Worm (Caenorhabditis elegans) whole organism, early embryonic: Measurements from ENCODE around the gene fbxa-105.

Experiments used
- ama-1 ChIP-seq: fragments of 150-350 bp; optimal IDR thresholded peaks from 2 replicates; lab custom pipeline; 2014
- ceh-13 ChIP-seq: fragments of 200-800 bp; sonication (Bioruptor generic); optimal IDR thresholded peaks from 2 replicates; lab custom pipeline; 2018; ENCODE audit warnings: mild to moderate bottlenecking, missing genetic modification characterization, missing compliant biosample characterization
- ets-7 ChIP-seq: sonication (generic microtip); optimal IDR thresholded peaks from 2 replicates; lab custom pipeline; 2016; ENCODE audit warnings: missing genotype, missing genetic modification characterization, missing compliant biosample characterization
- flt-1 ChIP-seq: fragments of 200-800 bp; sonication (Bioruptor generic); IDR thresholded peaks from 2 replicates; pipeline ENCODE4 v1.3.6; 2022; ENCODE audit warnings: missing genetic modification characterization, missing compliant biosample characterization
- tbx-37 ChIP-seq: fragments of 200-800 bp; sonication (Bioruptor generic); conservative IDR thresholded peaks from 2 replicates; pipeline ENCODE4 v1.3.6; 2022; ENCODE audit warnings: missing genetic modification reagents, missing genetic modification characterization, missing compliant biosample characterization

- TF ChIP-seq tbx-37 (GFP tag; lab: Robert Waterston, UW) = no peak
- TF ChIP-seq ama-1 = no peak
- no peak for TF ChIP-seq flt-1 (GFP tag; lab: Robert Waterston, UW)
- no peak for TF ChIP-seq ets-7 (tag; lab: Kevin White, UChicago)
- no peak for TF ChIP-seq ceh-13 (GFP tag; lab: Kevin White, UChicago)
Measured at ce11 chrV:7413107-7413774, 21.4 kb upstream of the fbxa-105 start, which contains the start of gene F18E3.11.
